Worm (Caenorhabditis elegans) whole organism, mixed stage, embryonic: ENCODE results near the gene srg-45.

Experiments used
- M03D4.4 ChIP-seq: sonication (generic microtip); optimal IDR thresholded peaks from 2 replicates; lab custom pipeline; 2017; ENCODE audit warnings: mild to moderate bottlenecking, missing genetic modification characterization, missing compliant biosample characterization
- bed-3 ChIP-seq: fragments of 200-800 bp; sonication (Bioruptor generic); optimal IDR thresholded peaks from 3 replicates; lab custom pipeline; 2018; ENCODE audit warnings: mild to moderate bottlenecking, missing genetic modification characterization, moderate library complexity, missing compliant biosample characterization
- blmp-1 ChIP-seq: fragments of 150-350 bp; optimal IDR thresholded peaks from 2 replicates; lab custom pipeline; 2014; ENCODE audit warnings: missing biosample characterization, missing genetic modification characterization
- ceh-39 ChIP-seq: fragments of 150-350 bp; optimal IDR thresholded peaks from 2 replicates; lab custom pipeline; 2014; ENCODE audit warnings: missing biosample characterization, missing genetic modification characterization
- ceh-43 ChIP-seq: fragments of 200-800 bp; sonication (Bioruptor generic); optimal IDR thresholded peaks from 2 replicates; lab custom pipeline; 2018; ENCODE audit warnings: mild to moderate bottlenecking, missing genetic modification characterization, moderate library complexity, missing compliant biosample characterization
- ceh-83 ChIP-seq: fragments of 200-800 bp; sonication (Bioruptor generic); optimal IDR thresholded peaks from 2 replicates; lab custom pipeline; 2018; ENCODE audit warnings: mild to moderate bottlenecking, missing genetic modification characterization, missing compliant biosample characterization
- ces-1 ChIP-seq: fragments of 150-350 bp; optimal IDR thresholded peaks from 2 replicates; lab custom pipeline; 2014; ENCODE audit warnings: missing biosample characterization, missing genetic modification reagents, missing genetic modification characterization
- cnd-1 ChIP-seq: fragments of 200-800 bp; sonication (Bioruptor generic); optimal IDR thresholded peaks from 2 replicates; lab custom pipeline; 2018; ENCODE audit warnings: mild to moderate bottlenecking, missing genetic modification characterization, missing compliant biosample characterization
- drap-1 ChIP-seq: fragments of 200-800 bp; sonication (Bioruptor generic); optimal IDR thresholded peaks from 3 replicates; lab custom pipeline; 2018; ENCODE audit warnings: mild to moderate bottlenecking, missing genetic modification characterization, missing compliant biosample characterization
- elt-1 ChIP-seq: sonication (generic microtip); optimal IDR thresholded peaks from 2 replicates; lab custom pipeline; 2017; ENCODE audit warnings: missing genetic modification characterization, mild to moderate bottlenecking, missing compliant biosample characterization, antibody characterized with exemption, moderate library complexity, borderline replicate concordance; ENCODE audit not compliant: insufficient read depth
- elt-3 ChIP-seq: fragments of 150-350 bp; optimal IDR thresholded peaks from 2 replicates; lab custom pipeline; 2014; ENCODE audit warnings: missing biosample characterization, missing genetic modification characterization
- flh-1 ChIP-seq: fragments of 200-800 bp; sonication (Bioruptor generic); optimal IDR thresholded peaks from 2 replicates; lab custom pipeline; 2018; ENCODE audit warnings: mild to moderate bottlenecking, missing genetic modification characterization, moderate library complexity, missing compliant biosample characterization
- ham-2 ChIP-seq: fragments of 200-800 bp; sonication (Bioruptor generic); optimal IDR thresholded peaks from 2 replicates; lab custom pipeline; 2018; ENCODE audit warnings: mild to moderate bottlenecking, missing genetic modification characterization, missing compliant biosample characterization
- lin-13 ChIP-seq: fragments of 150-350 bp; optimal IDR thresholded peaks from 2 replicates; lab custom pipeline; 2014; ENCODE audit warnings: missing biosample characterization, missing genetic modification characterization
- lin-32 ChIP-seq: fragments of 200-800 bp; sonication (Bioruptor generic); optimal IDR thresholded peaks from 2 replicates; lab custom pipeline; 2018; ENCODE audit warnings: mild to moderate bottlenecking, missing genetic modification characterization, missing compliant biosample characterization
- mab-5 ChIP-seq: fragments of 150-350 bp; optimal IDR thresholded peaks from 2 replicates; lab custom pipeline; 2014; ENCODE audit warnings: missing biosample characterization, missing genetic modification characterization
- mls-2 ChIP-seq: sonication (generic microtip); optimal IDR thresholded peaks from 2 replicates; lab custom pipeline; 2016; ENCODE audit warnings: mild to moderate bottlenecking, missing genetic modification characterization, moderate library complexity, missing compliant biosample characterization
- nhr-12 ChIP-seq: fragments of 150-350 bp; optimal IDR thresholded peaks from 2 replicates; lab custom pipeline; 2014; ENCODE audit warnings: missing biosample characterization, missing genetic modification characterization
- nhr-2 ChIP-seq: fragments of 150-350 bp; optimal IDR thresholded peaks from 2 replicates; lab custom pipeline; 2014; ENCODE audit warnings: missing biosample characterization, missing genetic modification characterization
- nhr-237 ChIP-seq: fragments of 150-350 bp; optimal IDR thresholded peaks from 2 replicates; lab custom pipeline; 2014; ENCODE audit warnings: missing biosample characterization, missing genetic modification characterization
- nhr-28 ChIP-seq: fragments of 150-350 bp; optimal IDR thresholded peaks from 2 replicates; lab custom pipeline; 2014; ENCODE audit warnings: missing biosample characterization, missing genetic modification characterization
- pha-4 ChIP-seq: fragments of 150-350 bp; optimal IDR thresholded peaks from 2 replicates; lab custom pipeline; 2018; ENCODE audit warnings: missing biosample characterization, missing genetic modification reagents, missing genetic modification characterization
- sem-2 ChIP-seq: fragments of 200-800 bp; sonication (Bioruptor generic); optimal IDR thresholded peaks from 2 replicates; lab custom pipeline; 2018; ENCODE audit warnings: mild to moderate bottlenecking, missing genetic modification characterization, missing compliant biosample characterization
- sptf-1 ChIP-seq: sonication (generic microtip); optimal IDR thresholded peaks from 2 replicates; lab custom pipeline; 2017; ENCODE audit warnings: mild to moderate bottlenecking, missing genetic modification characterization, moderate library complexity, missing compliant biosample characterization
- tbx-8 ChIP-seq: fragments of 200-800 bp; sonication (Bioruptor generic); optimal IDR thresholded peaks from 2 replicates; lab custom pipeline; 2018; ENCODE audit warnings: mild to moderate bottlenecking, missing genetic modification characterization, moderate library complexity, missing compliant biosample characterization
- unc-120 ChIP-seq: sonication (generic microtip); optimal IDR thresholded peaks from 2 replicates; lab custom pipeline; 2017; ENCODE audit warnings: missing genetic modification characterization, missing compliant biosample characterization; ENCODE audit not compliant: poor library complexity, severe bottlenecking
- unc-39 ChIP-seq: fragments of 150-350 bp; optimal IDR thresholded peaks from 2 replicates; lab custom pipeline; 2014; ENCODE audit warnings: missing biosample characterization, missing genetic modification characterization
- unc-62 ChIP-seq: fragments of 150-350 bp; optimal IDR thresholded peaks from 2 replicates; lab custom pipeline; 2014; ENCODE audit warnings: missing biosample characterization, missing genetic modification reagents, missing genetic modification characterization
- zip-8 ChIP-seq: fragments of 150-350 bp; optimal IDR thresholded peaks from 2 replicates; lab custom pipeline; 2014; ENCODE audit warnings: missing biosample characterization, missing genetic modification characterization
- ztf-11 ChIP-seq: fragments of 150-350 bp; optimal IDR thresholded peaks from 2 replicates; lab custom pipeline; 2014; ENCODE audit warnings: missing biosample characterization, missing genetic modification characterization

srg-45 gene

ce11 chrV:12344845-12345244 is 37.6 kb downstream of the srg-45 start, which contains the start of gene F23H12.3:
F23H12.3 (plus strand) TSS chrV:12345145.
- TF ChIP-seq unc-120 (no peak), ceh-43 (GFP tag; lab: Kevin White, UChicago) (no peak)
- TF ChIP-seq, all 35 proteins: peak for 0

DNA sequence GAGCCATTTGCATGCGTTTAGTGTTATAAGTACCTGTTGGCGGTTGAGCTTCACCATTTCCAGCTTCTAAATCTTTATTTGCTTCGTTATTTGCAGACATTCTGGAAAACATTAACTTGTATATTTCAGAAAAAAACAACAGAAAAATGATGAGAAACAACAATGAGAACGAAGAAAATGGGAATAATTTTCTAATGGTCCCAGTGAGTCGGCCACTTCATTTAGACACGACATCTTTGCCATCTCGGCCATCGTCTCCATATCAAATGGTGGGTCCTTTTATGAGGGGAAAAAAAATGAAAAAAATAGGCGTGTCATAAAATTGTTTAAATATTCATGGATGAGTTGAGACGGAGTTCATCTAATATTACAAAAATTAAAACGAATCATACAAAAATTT is 38.5 kb downstream of the srg-45 start, which contains the start of gene snb-2:
Gene snb-2 (minus strand): TSS at position 101 of the 400 bp plus-strand sequence.
- TF ChIP-seq drap-1 (GFP tag; lab: Kevin White, UChicago): no peak
- no peak for TF ChIP-seq nhr-2
- no peak for TF ChIP-seq cnd-1
- no peak for TF ChIP-seq ceh-39 (tag; lab: Kevin White, UChicago)
- no peak for TF ChIP-seq mls-2 (tag; lab: Kevin White, UChicago)
- no peak for TF ChIP-seq elt-3
- TF ChIP-seq sptf-1 (tag; lab: Kevin White, UChicago): no peak
- no peak for TF ChIP-seq pha-4 (tag; lab: Kevin White, UChicago)
- TF ChIP-seq nhr-237 (tag; lab: Kevin White, UChicago): no peak
- no peak for TF ChIP-seq zip-8 (tag; lab: Kevin White, UChicago)
- no peak for TF ChIP-seq ces-1 (GFP tag; lab: Kevin White, UChicago)
- TF ChIP-seq unc-120: no peak
- no peak for TF ChIP-seq ceh-43 (GFP tag; lab: Kevin White, UChicago)
- TF ChIP-seq elt-1 (tag; lab: Kevin White, UChicago): no peak
- no peak for TF ChIP-seq mab-5 (tag; lab: Kevin White, UChicago)
- TF ChIP-seq bed-3: no peak
- TF ChIP-seq flh-1 (GFP tag; lab: Kevin White, UChicago): no peak
- no peak for TF ChIP-seq lin-32 (GFP tag; lab: Kevin White, UChicago)
- TF ChIP-seq tbx-8: no peak
- no peak for TF ChIP-seq sem-2 (GFP tag; lab: Kevin White, UChicago)

ce11 chrV:12347854-12348253 is 40.6 kb downstream of the srg-45 start:
- TF ChIP-seq nhr-2: no peak
- no peak for TF ChIP-seq nhr-237 (tag; lab: Kevin White, UChicago)
- TF ChIP-seq nhr-28 (tag; lab: Kevin White, UChicago): no peak
- no peak for TF ChIP-seq ztf-11 (tag; lab: Kevin White, UChicago)
- TF ChIP-seq unc-120: no peak
- no peak for TF ChIP-seq ces-1 (GFP tag; lab: Kevin White, UChicago)
- no peak for TF ChIP-seq nhr-12 (tag; lab: Kevin White, UChicago)
- no peak for TF ChIP-seq cnd-1
- no peak for TF ChIP-seq ceh-39 (tag; lab: Kevin White, UChicago)
- TF ChIP-seq lin-13 (tag; lab: Kevin White, UChicago): no peak
- no peak for TF ChIP-seq mls-2 (tag; lab: Kevin White, UChicago)
- TF ChIP-seq unc-39 (tag; lab: Kevin White, UChicago): no peak
- TF ChIP-seq, all 35 proteins: peak for 0

- no peak for TF ChIP-seq unc-62 (GFP tag; lab: Kevin White, UChicago)
- TF ChIP-seq elt-3: peak; percentile 39
- TF ChIP-seq ham-2 (GFP tag; lab: Kevin White, UChicago): no peak
- TF ChIP-seq blmp-1: peak; percentile 53
- no peak for TF ChIP-seq sem-2 (GFP tag; lab: Kevin White, UChicago)
- TF ChIP-seq M03D4.4 (tag; lab: Kevin White, UChicago): no peak
- TF ChIP-seq ztf-11 (tag; lab: Kevin White, UChicago): no peak
- TF ChIP-seq zip-8 (tag; lab: Kevin White, UChicago): no peak
- TF ChIP-seq elt-1 (tag; lab: Kevin White, UChicago): peak; percentile 66
- no peak for TF ChIP-seq mls-2 (tag; lab: Kevin White, UChicago)
- TF ChIP-seq pha-4 (tag; lab: Kevin White, UChicago): no peak
- TF ChIP-seq ceh-83 (GFP tag; lab: Kevin White, UChicago): no peak
- TF ChIP-seq lin-13 (tag; lab: Kevin White, UChicago): no peak
- no peak for TF ChIP-seq mab-5 (tag; lab: Kevin White, UChicago)
- no peak for TF ChIP-seq sptf-1 (tag; lab: Kevin White, UChicago)
- no peak for TF ChIP-seq bed-3
- TF ChIP-seq ces-1 (GFP tag; lab: Kevin White, UChicago): no peak
- no peak for TF ChIP-seq flh-1 (GFP tag; lab: Kevin White, UChicago)
- TF ChIP-seq, all 35 proteins: peak for 3
Measured at ce11 chrV:12349365-12349764, 42.1 kb downstream of the srg-45 start.

DNA sequence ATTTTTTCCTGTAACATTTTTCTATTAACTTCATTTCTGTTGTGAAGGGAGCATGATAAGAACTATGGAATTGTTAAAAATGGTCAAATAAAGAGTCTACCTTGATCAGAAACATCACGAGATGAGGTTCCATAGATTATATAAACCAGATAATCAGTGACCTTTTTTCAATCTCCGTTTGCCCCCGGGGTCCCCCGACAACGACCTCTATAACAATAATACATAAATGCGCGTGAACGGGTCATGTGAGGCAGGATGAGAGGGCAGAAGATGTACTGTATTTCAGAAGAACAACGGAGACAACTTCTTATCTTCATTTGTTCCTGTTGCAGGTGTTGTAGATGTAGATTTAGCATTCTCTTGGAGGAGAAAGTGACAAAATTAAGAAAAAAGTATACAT is 44.6 kb downstream of the srg-45 start:
- TF ChIP-seq drap-1 (GFP tag; lab: Kevin White, UChicago) (no peak), ceh-43 (GFP tag; lab: Kevin White, UChicago) (no peak), mab-5 (tag; lab: Kevin White, UChicago) (no peak), unc-120 (no peak), bed-3 (no peak), ztf-11 (tag; lab: Kevin White, UChicago) (no peak), elt-1 (tag; lab: Kevin White, UChicago) (peak; percentile 68)
